Fruit fly (Drosophila melanogaster): ENCODE results near the gene CG17681.

The CG17681 gene

dm6 chr2L:18141471-18142345 lies 11.2 kb upstream of the CG17681 start (continued):
- TF ChIP-seq CG11093 (GFP tag; IDR thresholded peaks at IDR 0.05) (peak; percentile 23; the same call in 1 of the 3 replicates), CG1529 (GFP tag; optimal IDR thresholded peaks at IDR 0.05) (peak; percentile 57), Mrtf (GFP tag; IDR thresholded peaks at IDR 0.05) (peak; percentile 61; the same call in 1 of the 3 replicates), twi (tag; optimal IDR thresholded peaks at IDR 0.05) (peak; percentile 2), unc-4 (GFP tag; IDR thresholded peaks at IDR 0.05; ENCODE audit: partially characterized antibody) (no peak), prd (optimal IDR thresholded peaks at IDR 0.05) (no peak), prd (GFP tag; IDR thresholded peaks at IDR 0.05) (peak; percentile 62), ATbp (GFP tag; optimal IDR thresholded peaks at IDR 0.05) (peak; percentile 73), CG12769 (tag; optimal IDR thresholded peaks at IDR 0.05) (peak; percentile 68), eve (GFP tag; optimal IDR thresholded peaks at IDR 0.05) (no peak), kni (GFP tag; optimal IDR thresholded peaks at IDR 0.05) (peak; percentile 20), CG3847 (GFP tag; IDR thresholded peaks at IDR 0.05) (peak; percentile 40; the same call in 1 of the 2 replicates), cas (GFP tag; IDR thresholded peaks at IDR 0.05) (peak; percentile 58), D19A (tag; optimal IDR thresholded peaks at IDR 0.05) (peak; percentile 31), BtbVII (GFP tag; optimal IDR thresholded peaks at IDR 0.05) (peak; percentile 66), btn (GFP tag; optimal IDR thresholded peaks at IDR 0.05) (no peak), vfl (GFP tag; optimal IDR thresholded peaks at IDR 0.05) (peak; percentile 48), CG12659 (GFP tag; optimal IDR thresholded peaks at IDR 0.05) (peak; percentile 68), Hmx (GFP tag; optimal IDR thresholded peaks at IDR 0.05) (no peak), CG31441 (GFP tag; IDR thresholded peaks at IDR 0.05) (peak; percentile 82), CG15011 (GFP tag; optimal IDR thresholded peaks at IDR 0.05) (peak; percentile 19), CG10543 (GFP tag; optimal IDR thresholded peaks at IDR 0.05) (peak; percentile 68), Max (GFP tag; optimal IDR thresholded peaks at IDR 0.05) (no peak), chm (GFP tag; IDR thresholded peaks at IDR 0.05) (peak; percentile 72; the same call in 1 of the 2 replicates), Poxn (GFP tag; IDR thresholded peaks at IDR 0.05) (no peak), nmo (GFP tag; optimal IDR thresholded peaks at IDR 0.05) (peak; percentile 68), caup (GFP tag; optimal IDR thresholded peaks at IDR 0.05; ENCODE audit: severe bottlenecking) (peak; percentile 49), her (GFP tag; optimal IDR thresholded peaks at IDR 0.05) (no peak), D (optimal IDR thresholded peaks at IDR 0.05) (no peak), D (GFP tag; optimal IDR thresholded peaks at IDR 0.05) (peak; percentile 72), grn (GFP tag; optimal IDR thresholded peaks at IDR 0.05) (peak; percentile 0), CG4424 (GFP tag; optimal IDR thresholded peaks at IDR 0.05) (peak; percentile 70), CG8765 (GFP tag; IDR thresholded peaks at IDR 0.05) (no peak), grau (tag; optimal IDR thresholded peaks at IDR 0.05) (peak; percentile 69), ssp (GFP tag; IDR thresholded peaks at IDR 0.05) (0 out of 2 replicates have a peak, but pooled peaks have one; percentile 4), ken (GFP tag; IDR thresholded peaks at IDR 0.05) (peak; percentile 70; the same call in 2 of the 3 replicates), zen (tag; optimal IDR thresholded peaks at IDR 0.05) (peak; percentile 32), pnt (GFP tag; optimal IDR thresholded peaks at IDR 0.05) (peak; percentile 16), Elba2 (GFP tag; optimal IDR thresholded peaks at IDR 0.05) (no peak), dmrt99B (tag; optimal IDR thresholded peaks at IDR 0.05) (peak; percentile 81), CG8478 (optimal IDR thresholded peaks at IDR 0.05) (peak; percentile 70), gro (GFP tag; optimal IDR thresholded peaks at IDR 0.05) (peak; percentile 63), CG1832 (GFP tag; optimal IDR thresholded peaks at IDR 0.05) (no peak), CG1233 (GFP tag; optimal IDR thresholded peaks at IDR 0.05) (peak; percentile 19), NC2α (GFP tag; optimal IDR thresholded peaks at IDR 0.05) (no peak), CG10267 (tag; optimal IDR thresholded peaks at IDR 0.05) (peak; percentile 65), CG17359 (tag; optimal IDR thresholded peaks at IDR 0.05) (peak; percentile 75), dysf (GFP tag; IDR thresholded peaks at IDR 0.05) (peak; percentile 59), onecut (GFP tag; IDR thresholded peaks at IDR 0.05) (peak; percentile 28; the same call in 1 of the 2 replicates)

Data from whole organism, embryonic.